Worm (Caenorhabditis elegans) whole organism, L1 larva: ENCODE results near the gene msp-59.

ENCODE experiments used
- C04F5.9 ChIP-seq: sonication (generic microtip); optimal IDR thresholded peaks from 2 replicates; lab custom pipeline; 2016; ENCODE audit warnings: missing genetic modification characterization, missing compliant biosample characterization
- Y116A8C.19 ChIP-seq: sonication (generic microtip); optimal IDR thresholded peaks from 2 replicates; lab custom pipeline; 2016; ENCODE audit warnings: missing compliant biosample characterization, missing genetic modification characterization, borderline replicate concordance
- aha-1 ChIP-seq: fragments of 150-350 bp; optimal IDR thresholded peaks from 2 replicates; lab custom pipeline; 2014; ENCODE audit warnings: missing biosample characterization, missing genetic modification characterization
- alr-1 ChIP-seq: fragments of 200-800 bp; sonication (Bioruptor generic); optimal IDR thresholded peaks from 2 replicates; lab custom pipeline; 2018; ENCODE audit warnings: borderline replicate concordance, mild to moderate bottlenecking, missing genetic modification characterization, missing compliant biosample characterization
- aly-2 ChIP-seq: fragments of 150-350 bp; optimal IDR thresholded peaks from 2 replicates; lab custom pipeline; 2014; ENCODE audit warnings: missing biosample characterization, missing genetic modification characterization
- ama-1 ChIP-seq: fragments of 150-350 bp; optimal IDR thresholded peaks from 2 replicates; lab custom pipeline; 2014
- blmp-1 ChIP-seq: fragments of 150-350 bp; optimal IDR thresholded peaks from 2 replicates; lab custom pipeline; 2014; ENCODE audit warnings: missing biosample characterization, missing genetic modification characterization
- ceh-8 ChIP-seq: fragments of 200-800 bp; sonication (Bioruptor generic); optimal IDR thresholded peaks from 2 replicates; lab custom pipeline; 2018; ENCODE audit warnings: mild to moderate bottlenecking, missing genetic modification characterization, moderate library complexity, missing compliant biosample characterization
- ceh-90 ChIP-seq: sonication (generic microtip); optimal IDR thresholded peaks from 2 replicates; lab custom pipeline; 2016; ENCODE audit warnings: missing genetic modification characterization, missing compliant biosample characterization
- dsc-1 ChIP-seq: sonication (generic microtip); optimal IDR thresholded peaks from 2 replicates; lab custom pipeline; 2016; ENCODE audit warnings: mild to moderate bottlenecking, missing genetic modification characterization, missing compliant biosample characterization
- efl-1 ChIP-seq, 4 experiments: fragments of 150-350 bp; optimal IDR thresholded peaks in 3 of 4; peaks in 1 of 4; 1 replicate in 1 of 4; 2 replicates in 3 of 4; lab custom pipeline; 2014; ENCODE audit warnings: missing biosample characterization in 2 of 4, missing genetic modification characterization in 2 of 4, missing genetic modification reagents in 2 of 4
- egl-13 ChIP-seq: sonication (generic microtip); optimal IDR thresholded peaks from 2 replicates; lab custom pipeline; 2016; ENCODE audit warnings: missing genotype, missing genetic modification reagents, missing genetic modification characterization, missing compliant biosample characterization
- elt-3 ChIP-seq, 6 experiments: fragments of 150-350 bp in 1 of 6; sonication (generic microtip); optimal IDR thresholded peaks; 2 replicates each; lab custom pipeline; 2017 to 2018; ENCODE audit warnings: missing biosample characterization in 6 of 6, missing genetic modification characterization in 6 of 6, inconsistent platforms in 1 of 6
- fkh-10 ChIP-seq: sonication (generic microtip); optimal IDR thresholded peaks from 2 replicates; lab custom pipeline; 2017; ENCODE audit warnings: missing biosample characterization, missing genetic modification reagents, missing genetic modification characterization
- fkh-4 ChIP-seq: sonication (generic microtip); optimal IDR thresholded peaks from 2 replicates; lab custom pipeline; 2016; ENCODE audit warnings: missing compliant biosample characterization, missing genetic modification characterization, borderline replicate concordance
- fkh-8 ChIP-seq: sonication (generic microtip); optimal IDR thresholded peaks from 2 replicates; lab custom pipeline; 2016; ENCODE audit warnings: mild to moderate bottlenecking, missing genetic modification characterization, missing compliant biosample characterization
- grh-1 ChIP-seq: fragments of 200-800 bp; sonication (Bioruptor generic); IDR thresholded peaks from 2 replicates; pipeline ENCODE4 v1.3.6; 2022; ENCODE audit warnings: missing genetic modification reagents, missing genetic modification characterization, missing compliant biosample characterization
- hlh-17 ChIP-seq: fragments of 200-800 bp; sonication (Bioruptor generic); optimal IDR thresholded peaks from 2 replicates; lab custom pipeline; 2018; ENCODE audit warnings: missing genetic modification characterization, mild to moderate bottlenecking, missing compliant biosample characterization, moderate library complexity, borderline replicate concordance
- hlh-4 ChIP-seq: sonication (generic microtip); optimal IDR thresholded peaks from 2 replicates; lab custom pipeline; 2016; ENCODE audit warnings: mild to moderate bottlenecking, missing genetic modification characterization, missing compliant biosample characterization
- hpl-2 ChIP-seq: fragments of 150-350 bp; optimal IDR thresholded peaks from 2 replicates; lab custom pipeline; 2014; ENCODE audit warnings: missing biosample characterization, missing genetic modification reagents, missing genetic modification characterization
- irx-1 ChIP-seq: sonication (generic microtip); optimal IDR thresholded peaks from 2 replicates; lab custom pipeline; 2016; ENCODE audit warnings: missing genetic modification characterization, missing compliant biosample characterization
- isw-1 ChIP-seq: fragments of 200-800 bp; sonication (Bioruptor generic); IDR thresholded peaks from 2 replicates; pipeline ENCODE4 v1.3.6; 2022; ENCODE audit warnings: missing genetic modification characterization, missing compliant biosample characterization
- jun-1 ChIP-seq: fragments of 150-350 bp; optimal IDR thresholded peaks from 2 replicates; lab custom pipeline; 2014; ENCODE audit warnings: missing biosample characterization, missing genetic modification reagents, missing genetic modification characterization
- lin-13 ChIP-seq: fragments of 150-350 bp; optimal IDR thresholded peaks from 2 replicates; lab custom pipeline; 2014; ENCODE audit warnings: missing biosample characterization, missing genetic modification reagents, missing genetic modification characterization
- lin-14 ChIP-seq: fragments of 200-800 bp; sonication (Bioruptor generic); optimal IDR thresholded peaks from 2 replicates; lab custom pipeline; 2018; ENCODE audit warnings: mild to moderate bottlenecking, missing genetic modification characterization, moderate library complexity, missing compliant biosample characterization
- lin-39 ChIP-seq: fragments of 150-350 bp; optimal IDR thresholded peaks from 2 replicates; lab custom pipeline; 2014; ENCODE audit warnings: missing biosample characterization, missing genetic modification reagents, missing genetic modification characterization
- lsy-2 ChIP-seq, 2 experiments: fragments of 150-350 bp; optimal IDR thresholded peaks; 2 replicates each; lab custom pipeline; 2014; ENCODE audit warnings: missing biosample characterization in 2 of 2, missing genetic modification characterization in 2 of 2
- mab-9 ChIP-seq: fragments of 200-800 bp; sonication (Bioruptor generic); IDR thresholded peaks from 2 replicates; pipeline ENCODE4 v1.3.6; 2022; ENCODE audit warnings: missing genetic modification reagents, missing genetic modification characterization, missing compliant biosample characterization
- mdl-1 ChIP-seq, 2 experiments: fragments of 150-350 bp; optimal IDR thresholded peaks; 2 replicates each; lab custom pipeline; 2014 to 2017; ENCODE audit warnings: missing biosample characterization in 2 of 2, missing genetic modification characterization in 2 of 2, inconsistent platforms in 1 of 2
- nhr-11 ChIP-seq: fragments of 150-350 bp; optimal IDR thresholded peaks from 2 replicates; lab custom pipeline; 2014; ENCODE audit warnings: missing biosample characterization, missing genetic modification characterization
- nhr-12 ChIP-seq: sonication (generic microtip); optimal IDR thresholded peaks from 2 replicates; lab custom pipeline; 2017; ENCODE audit warnings: missing biosample characterization, missing genetic modification characterization
- nhr-28 ChIP-seq: fragments of 150-350 bp; optimal IDR thresholded peaks from 2 replicates; lab custom pipeline; 2014; ENCODE audit warnings: missing biosample characterization, missing genetic modification characterization
- nhr-47 ChIP-seq: sonication (generic microtip); optimal IDR thresholded peaks from 2 replicates; lab custom pipeline; 2016; ENCODE audit warnings: mild to moderate bottlenecking, missing genetic modification characterization, moderate library complexity, missing compliant biosample characterization
- nhr-71 ChIP-seq: sonication (generic microtip); optimal IDR thresholded peaks from 2 replicates; lab custom pipeline; 2016; ENCODE audit warnings: mild to moderate bottlenecking, missing genetic modification characterization, moderate library complexity, missing compliant biosample characterization
- nhr-77 ChIP-seq: fragments of 150-350 bp; optimal IDR thresholded peaks from 2 replicates; lab custom pipeline; 2014; ENCODE audit warnings: missing biosample characterization, missing genetic modification characterization
- nhr-84 ChIP-seq: sonication (generic microtip); optimal IDR thresholded peaks from 2 replicates; lab custom pipeline; 2017; ENCODE audit warnings: missing biosample characterization, missing genetic modification characterization
- nhr-85 ChIP-seq: sonication (generic microtip); peaks from one replicate; lab custom pipeline; 2016; ENCODE audit warnings: missing genetic modification characterization, inconsistent platforms, missing compliant biosample characterization
- nhr-90 ChIP-seq: sonication (generic microtip); optimal IDR thresholded peaks from 2 replicates; lab custom pipeline; 2016; ENCODE audit warnings: mild to moderate bottlenecking, missing genetic modification characterization, missing compliant biosample characterization; ENCODE audit not compliant: poor library complexity
- skn-1 ChIP-seq: fragments of 150-350 bp; optimal IDR thresholded peaks from 2 replicates; lab custom pipeline; 2014; ENCODE audit warnings: missing biosample characterization, missing genetic modification characterization
- snpc-4 ChIP-seq: fragments of 150-350 bp; optimal IDR thresholded peaks from 2 replicates; lab custom pipeline; 2014; ENCODE audit warnings: missing biosample characterization, missing genetic modification characterization
- snu-23 ChIP-seq: sonication (generic microtip); optimal IDR thresholded peaks from 2 replicates; lab custom pipeline; 2016; ENCODE audit warnings: missing genetic modification characterization, missing compliant biosample characterization
- sox-4 ChIP-seq: sonication (generic microtip); optimal IDR thresholded peaks from 2 replicates; lab custom pipeline; 2016; ENCODE audit warnings: missing genetic modification characterization, missing compliant biosample characterization
- sptf-1 ChIP-seq: fragments of 150-350 bp; optimal IDR thresholded peaks from 2 replicates; lab custom pipeline; 2014; ENCODE audit warnings: missing biosample characterization, missing genetic modification characterization
- sup-37 ChIP-seq: fragments of 200-800 bp; sonication (Bioruptor generic); optimal IDR thresholded peaks from 2 replicates; lab custom pipeline; 2018; ENCODE audit warnings: mild to moderate bottlenecking, missing genetic modification characterization, missing compliant biosample characterization
- unc-30 ChIP-seq: sonication (generic microtip); optimal IDR thresholded peaks from 2 replicates; lab custom pipeline; 2017; ENCODE audit warnings: missing biosample characterization, missing genetic modification characterization
- unc-62 ChIP-seq: fragments of 150-350 bp; optimal IDR thresholded peaks from 2 replicates; lab custom pipeline; 2014; ENCODE audit warnings: missing biosample characterization, missing genetic modification reagents, missing genetic modification characterization
- unc-98 ChIP-seq: fragments of 200-800 bp; sonication (Bioruptor generic); IDR thresholded peaks from 2 replicates; pipeline ENCODE4 v1.3.6; 2022; ENCODE audit warnings: missing genetic modification characterization, missing compliant biosample characterization
- ztf-11 ChIP-seq, 2 experiments: sonication (generic microtip); optimal IDR thresholded peaks; 2 replicates each; lab custom pipeline; 2016 to 2017; ENCODE audit warnings: missing genetic modification characterization in 2 of 2, missing biosample characterization in 1 of 2, missing compliant biosample characterization in 1 of 2

Gene msp-59

ce11 chrIV:5344168-5344567 is 31.3 kb upstream of the msp-59 start (continued):
- TF ChIP-seq unc-62 (GFP tag; lab: Kevin White, UChicago) (no peak), snpc-4 (no peak), nhr-71 (tag; lab: Kevin White, UChicago) (peak; percentile 18)

- TF ChIP-seq lsy-2 (tag; optimal IDR thresholded peaks at IDR 0.05; lab: Kevin White, UChicago) (peak in 1 of 2 experiments; percentile 21), nhr-85 (tag; lab: Kevin White, UChicago) (peak; percentile 76), blmp-1 (tag; lab: Kevin White, UChicago) (peak; percentile 65), elt-3 (tag; optimal IDR thresholded peaks at IDR 0.05; lab: Kevin White, UChicago) (peak in 5 of 6 experiments; percentile 8 to 83 (median 11)), ztf-11 (tag; optimal IDR thresholded peaks at IDR 0.05; lab: Kevin White, UChicago) (no peak), lin-14 (GFP tag; lab: Kevin White, UChicago) (peak; percentile 15), unc-98 (GFP tag; lab: Robert Waterston, UW) (no peak), nhr-28 (no peak), jun-1 (tag; lab: Kevin White, UChicago) (no peak), isw-1 (GFP tag; lab: Robert Waterston, UW) (no peak)
- TF ChIP-seq, all 84 proteins: peak for 5
Observed at ce11 chrIV:5339255-5339654, 26.3 kb upstream of the msp-59 start, which contains the start of gene Y4C6B.2. Y4C6B.2 (plus strand) TSS chrIV:5339574.

ce11 chrIV:5337649-5338048 is 24.7 kb upstream of the msp-59 start:
- TF ChIP-seq Y116A8C.19 (tag; lab: Kevin White, UChicago): no peak
- no peak for TF ChIP-seq aly-2 (tag; lab: Kevin White, UChicago)
- no peak for TF ChIP-seq unc-62 (GFP tag; lab: Kevin White, UChicago)
- TF ChIP-seq lsy-2 (tag; optimal IDR thresholded peaks at IDR 0.05; lab: Kevin White, UChicago): peak in 1 of 2 experiments; percentile 17
- TF ChIP-seq lin-13 (GFP tag; lab: Kevin White, UChicago): no peak
- TF ChIP-seq efl-1 (optimal IDR thresholded peaks at IDR 0.05; lab: Kevin White, UChicago): no peak
- TF ChIP-seq efl-1 (GFP tag; optimal IDR thresholded peaks at IDR 0.05 in 1 of 2; lab: Kevin White, UChicago): peak in 1 of 2 experiments; percentile 59
- no peak for TF ChIP-seq aha-1 (tag; lab: Kevin White, UChicago)
- no peak for TF ChIP-seq sptf-1 (tag; lab: Kevin White, UChicago)
- no peak for TF ChIP-seq skn-1 (tag; lab: Kevin White, UChicago)
- TF ChIP-seq fkh-8 (tag; lab: Kevin White, UChicago): no peak
- no peak for TF ChIP-seq grh-1 (GFP tag; lab: Robert Waterston, UW)
- peak; percentile 67 for TF ChIP-seq blmp-1 (tag; lab: Kevin White, UChicago)
- no peak for TF ChIP-seq mdl-1 (tag; optimal IDR thresholded peaks at IDR 0.05; lab: Kevin White, UChicago)
- TF ChIP-seq lin-39 (tag; lab: Kevin White, UChicago): no peak
- TF ChIP-seq sox-4 (tag; lab: Kevin White, UChicago): no peak
- no peak for TF ChIP-seq nhr-84 (tag; lab: Kevin White, UChicago)
- TF ChIP-seq ceh-8 (GFP tag; lab: Kevin White, UChicago): no peak
- no peak for TF ChIP-seq sup-37 (GFP tag; lab: Kevin White, UChicago)
- no peak for TF ChIP-seq hlh-4
- peak; percentile 81 for TF ChIP-seq nhr-85 (tag; lab: Kevin White, UChicago)
- TF ChIP-seq nhr-47 (tag; lab: Kevin White, UChicago): no peak
- no peak for TF ChIP-seq nhr-28
- no peak for TF ChIP-seq ztf-11 (tag; optimal IDR thresholded peaks at IDR 0.05; lab: Kevin White, UChicago)
- TF ChIP-seq hpl-2 (GFP tag; lab: Kevin White, UChicago): no peak
- TF ChIP-seq fkh-4 (tag; lab: Kevin White, UChicago): no peak
- no peak for TF ChIP-seq jun-1 (tag; lab: Kevin White, UChicago)
- no peak for TF ChIP-seq irx-1 (tag; lab: Kevin White, UChicago)
- no peak for TF ChIP-seq ama-1 (lab: Kevin White, UChicago)
- TF ChIP-seq unc-30 (tag; lab: Kevin White, UChicago): no peak
- TF ChIP-seq mab-9 (GFP tag; lab: Robert Waterston, UW): no peak
- TF ChIP-seq dsc-1 (tag; lab: Kevin White, UChicago): no peak
- no peak for TF ChIP-seq unc-98 (GFP tag; lab: Robert Waterston, UW)
- TF ChIP-seq egl-13 (tag; lab: Kevin White, UChicago): no peak
- TF ChIP-seq fkh-10 (GFP tag; lab: Kevin White, UChicago): no peak
- peak; percentile 10 for TF ChIP-seq snu-23
- no peak for TF ChIP-seq nhr-77 (tag; lab: Kevin White, UChicago)
- TF ChIP-seq nhr-71 (tag; lab: Kevin White, UChicago): peak; percentile 49
- no peak for TF ChIP-seq nhr-11 (tag; lab: Kevin White, UChicago)
- TF ChIP-seq hlh-17 (GFP tag; lab: Kevin White, UChicago): no peak
- no peak for TF ChIP-seq alr-1 (tag; lab: Kevin White, UChicago)
- TF ChIP-seq C04F5.9 (tag; lab: Kevin White, UChicago): no peak
- TF ChIP-seq nhr-90: no peak
- TF ChIP-seq ceh-90 (tag; lab: Kevin White, UChicago): no peak
- no peak for TF ChIP-seq nhr-12 (tag; lab: Kevin White, UChicago)
